Worm (Caenorhabditis elegans) whole organism, young adult: ENCODE results near the gene H06I04.6.

Source experiments
- B0261.1 ChIP-seq: sonication (generic microtip); optimal IDR thresholded peaks from 2 replicates; lab custom pipeline; 2016; ENCODE audit warnings: mild to moderate bottlenecking, missing genetic modification characterization, moderate library complexity, missing compliant biosample characterization
- C06A6.2 ChIP-seq: fragments of 200-800 bp; sonication (Bioruptor generic); conservative IDR thresholded peaks from 2 replicates; pipeline ENCODE4 v1.3.6; 2022; ENCODE audit warnings: missing genetic modification characterization, missing compliant biosample characterization
- F39B2.1 ChIP-seq: fragments of 200-800 bp; sonication (Bioruptor generic); IDR thresholded peaks from 2 replicates; pipeline ENCODE4 v1.3.6; 2022; ENCODE audit warnings: missing genetic modification reagents, missing genetic modification characterization, missing compliant biosample characterization
- F55B11.4 ChIP-seq: sonication (generic microtip); optimal IDR thresholded peaks from 2 replicates; lab custom pipeline; 2016; ENCODE audit warnings: missing compliant biosample characterization, missing genetic modification characterization, borderline replicate concordance; ENCODE audit not compliant: insufficient read depth
- F57C9.4 ChIP-seq: sonication (generic microtip); optimal IDR thresholded peaks from 2 replicates; lab custom pipeline; 2017; ENCODE audit warnings: mild to moderate bottlenecking, missing genetic modification characterization, missing compliant biosample characterization
- K11D2.4 ChIP-seq: fragments of 200-800 bp; sonication (Bioruptor generic); IDR thresholded peaks from 2 replicates; pipeline ENCODE4 v1.3.6; 2022; ENCODE audit warnings: missing genetic modification reagents, missing genetic modification characterization, missing compliant biosample characterization
- T26A5.8 ChIP-seq: sonication (generic microtip); optimal IDR thresholded peaks from 2 replicates; lab custom pipeline; 2016; ENCODE audit warnings: missing genetic modification characterization, missing compliant biosample characterization
- Y53F4B.3 ChIP-seq: fragments of 200-800 bp; sonication (Bioruptor generic); IDR thresholded peaks from 2 replicates; pipeline ENCODE4 v1.3.6; 2022; ENCODE audit warnings: missing genetic modification reagents, missing genetic modification characterization, missing compliant biosample characterization
- Y79H2A.3 ChIP-seq: fragments of 200-800 bp; sonication (Bioruptor generic); conservative IDR thresholded peaks from 2 replicates; pipeline ENCODE4 v1.3.6; 2022; ENCODE audit warnings: missing genetic modification reagents, missing genetic modification characterization, missing compliant biosample characterization
- atf-7 ChIP-seq: sonication (generic microtip); optimal IDR thresholded peaks from 2 replicates; lab custom pipeline; 2017; ENCODE audit warnings: mild to moderate bottlenecking, missing genetic modification characterization, missing compliant biosample characterization
- bed-1 ChIP-seq: fragments of 200-800 bp; sonication (Bioruptor generic); IDR thresholded peaks from 2 replicates; pipeline ENCODE4 v1.3.6; 2022; ENCODE audit warnings: missing genetic modification reagents, missing genetic modification characterization, missing compliant biosample characterization
- cebp-1 ChIP-seq, 2 experiments: fragments of 200-800 bp in 1 of 2; sonication (Bioruptor generic) in 1 of 2; sonication (generic microtip) in 1 of 2; IDR thresholded peaks in 1 of 2; optimal IDR thresholded peaks in 1 of 2; 2 replicates each; pipeline versions ENCODE4 v1.3.6 to Lab custom; 2017 to 2022; ENCODE audit warnings: missing compliant biosample characterization in 2 of 2, missing genetic modification characterization in 2 of 2, mild to moderate bottlenecking in 1 of 2, missing genetic modification reagents in 1 of 2, moderate library complexity in 1 of 2
- cebp-2 ChIP-seq: fragments of 200-800 bp; sonication (Bioruptor generic); IDR thresholded peaks from 2 replicates; pipeline ENCODE4 v1.3.6; 2022; ENCODE audit warnings: missing genetic modification characterization, missing compliant biosample characterization
- ceh-100 ChIP-seq: fragments of 200-800 bp; sonication (Bioruptor generic); IDR thresholded peaks from 2 replicates; pipeline ENCODE4 v1.3.6; 2022; ENCODE audit warnings: missing genetic modification reagents, missing genetic modification characterization, missing compliant biosample characterization
- ceh-27 ChIP-seq: fragments of 200-800 bp; sonication (Bioruptor generic); optimal IDR thresholded peaks from 2 replicates; lab custom pipeline; 2018; ENCODE audit warnings: mild to moderate bottlenecking, missing genetic modification characterization, moderate library complexity, missing compliant biosample characterization
- ceh-40 ChIP-seq: fragments of 200-800 bp; sonication (Bioruptor generic); IDR thresholded peaks from 2 replicates; pipeline ENCODE4 v1.3.6; 2022; ENCODE audit warnings: missing genetic modification characterization, missing compliant biosample characterization
- ceh-58 ChIP-seq: fragments of 200-800 bp; sonication (Bioruptor generic); IDR thresholded peaks from 2 replicates; pipeline ENCODE4 v1.3.6; 2022; ENCODE audit warnings: missing genetic modification characterization, missing compliant biosample characterization
- ceh-91 ChIP-seq: fragments of 200-800 bp; sonication (Bioruptor generic); IDR thresholded peaks from 2 replicates; pipeline ENCODE4 v1.3.6; 2022; ENCODE audit warnings: missing genetic modification reagents, missing genetic modification characterization, missing compliant biosample characterization
- chd-7 ChIP-seq: sonication (generic microtip); optimal IDR thresholded peaks from 2 replicates; lab custom pipeline; 2016; ENCODE audit warnings: mild to moderate bottlenecking, missing genetic modification characterization, moderate library complexity, missing compliant biosample characterization
- dox-1 ChIP-seq: fragments of 200-800 bp; sonication (Bioruptor generic); IDR thresholded peaks from 2 replicates; pipeline ENCODE4 v1.3.6; 2022; ENCODE audit warnings: missing genetic modification reagents, missing genetic modification characterization, missing compliant biosample characterization
- dpff-1 ChIP-seq: sonication (generic microtip); optimal IDR thresholded peaks from 2 replicates; lab custom pipeline; 2017; ENCODE audit warnings: mild to moderate bottlenecking, missing genetic modification characterization, missing compliant biosample characterization
- efl-1 ChIP-seq: fragments of 150-350 bp; optimal IDR thresholded peaks from 2 replicates; lab custom pipeline; 2014; ENCODE audit warnings: missing biosample characterization, missing genetic modification reagents, missing genetic modification characterization
- egrh-3 ChIP-seq: fragments of 200-800 bp; sonication (Bioruptor generic); IDR thresholded peaks from 2 replicates; pipeline ENCODE4 v1.3.6; 2022; ENCODE audit warnings: missing genetic modification reagents, missing genetic modification characterization, missing compliant biosample characterization
- ets-4 ChIP-seq: fragments of 200-800 bp; sonication (Bioruptor generic); optimal IDR thresholded peaks from 2 replicates; lab custom pipeline; 2018; ENCODE audit warnings: mild to moderate bottlenecking, missing genetic modification characterization, missing compliant biosample characterization
- gei-17 ChIP-seq: fragments of 200-800 bp; sonication (Bioruptor generic); optimal IDR thresholded peaks from 2 replicates; lab custom pipeline; 2018; ENCODE audit warnings: mild to moderate bottlenecking, missing genetic modification characterization, missing compliant biosample characterization
- him-1 ChIP-seq: sonication (generic microtip); optimal IDR thresholded peaks from 2 replicates; lab custom pipeline; 2016; ENCODE audit warnings: missing genotype, missing genetic modification reagents, missing genetic modification characterization, missing compliant biosample characterization
- hlh-12 ChIP-seq: sonication (generic microtip); optimal IDR thresholded peaks from 2 replicates; lab custom pipeline; 2016; ENCODE audit warnings: missing genetic modification characterization, missing compliant biosample characterization
- lin-40 ChIP-seq: sonication (generic microtip); optimal IDR thresholded peaks from 2 replicates; lab custom pipeline; 2016; ENCODE audit warnings: missing genetic modification characterization, mild to moderate bottlenecking, missing compliant biosample characterization, missing genotype, missing genetic modification reagents
- lir-1 ChIP-seq: fragments of 200-800 bp; sonication (Bioruptor generic); conservative IDR thresholded peaks from 2 replicates; pipeline ENCODE4 v1.3.6; 2022; ENCODE audit warnings: missing genetic modification reagents, missing genetic modification characterization, missing compliant biosample characterization
- madf-3 ChIP-seq: fragments of 200-800 bp; sonication (Bioruptor generic); IDR thresholded peaks from 2 replicates; pipeline ENCODE4 v1.3.6; 2022; ENCODE audit warnings: missing genetic modification reagents, missing genetic modification characterization, missing compliant biosample characterization
- madf-8 ChIP-seq: fragments of 200-800 bp; sonication (Bioruptor generic); conservative IDR thresholded peaks from 2 replicates; pipeline ENCODE4 v1.3.6; 2022; ENCODE audit warnings: missing genetic modification reagents, missing genetic modification characterization, missing compliant biosample characterization
- mcd-1 ChIP-seq: fragments of 200-800 bp; sonication (Bioruptor generic); IDR thresholded peaks from 2 replicates; pipeline ENCODE4 v1.3.6; 2022; ENCODE audit warnings: missing genetic modification reagents, missing genetic modification characterization, missing compliant biosample characterization
- nfya-2 ChIP-seq: fragments of 200-800 bp; sonication (Bioruptor generic); IDR thresholded peaks from 2 replicates; pipeline ENCODE4 v1.3.6; 2022; ENCODE audit warnings: missing genetic modification reagents, missing genetic modification characterization, missing compliant biosample characterization
- nhr-27 ChIP-seq: fragments of 200-800 bp; sonication (Bioruptor generic); optimal IDR thresholded peaks from 2 replicates; lab custom pipeline; 2018; ENCODE audit warnings: mild to moderate bottlenecking, missing genetic modification characterization, moderate library complexity, missing compliant biosample characterization
- nhr-90 ChIP-seq: sonication (generic microtip); optimal IDR thresholded peaks from 2 replicates; lab custom pipeline; 2016; ENCODE audit warnings: missing genotype, mild to moderate bottlenecking, missing genetic modification characterization, missing compliant biosample characterization
- repo-1 ChIP-seq: sonication (generic microtip); optimal IDR thresholded peaks from 2 replicates; lab custom pipeline; 2017; ENCODE audit warnings: mild to moderate bottlenecking, missing genetic modification characterization, missing compliant biosample characterization
- rpc-1 ChIP-seq, 2 experiments: fragments of 150-350 bp in 1 of 2; sonication (generic microtip) in 1 of 2; optimal IDR thresholded peaks; 2 replicates each; lab custom pipeline; 2014 to 2018; ENCODE audit warnings: missing biosample characterization in 1 of 2, missing genetic modification characterization in 1 of 2, missing genetic modification reagents in 1 of 2, missing genotype in 1 of 2
- sdz-38 ChIP-seq: sonication (generic microtip); optimal IDR thresholded peaks from 2 replicates; lab custom pipeline; 2016; ENCODE audit warnings: missing genotype, missing genetic modification characterization, missing compliant biosample characterization
- snpc-3.4 ChIP-seq: sonication (generic microtip); optimal IDR thresholded peaks from 2 replicates; lab custom pipeline; 2017; ENCODE audit warnings: missing genetic modification characterization, mild to moderate bottlenecking, missing compliant biosample characterization, antibody characterized with exemption, moderate library complexity, missing genotype, missing genetic modification reagents
- somi-1 ChIP-seq: fragments of 200-800 bp; sonication (Bioruptor generic); optimal IDR thresholded peaks from 2 replicates; lab custom pipeline; 2018; ENCODE audit warnings: mild to moderate bottlenecking, missing genetic modification characterization, missing compliant biosample characterization
- sptf-2 ChIP-seq: fragments of 200-800 bp; sonication (Bioruptor generic); optimal IDR thresholded peaks from 2 replicates; lab custom pipeline; 2018; ENCODE audit warnings: mild to moderate bottlenecking, missing genetic modification characterization, missing compliant biosample characterization
- tlf-1 ChIP-seq: fragments of 200-800 bp; sonication (Bioruptor generic); optimal IDR thresholded peaks from 2 replicates; lab custom pipeline; 2018; ENCODE audit warnings: mild to moderate bottlenecking, missing genetic modification characterization, missing compliant biosample characterization
- unc-62 ChIP-seq: fragments of 150-350 bp; optimal IDR thresholded peaks from 2 replicates; lab custom pipeline; 2014; ENCODE audit warnings: missing biosample characterization, missing genetic modification reagents, missing genetic modification characterization
- xnd-1 ChIP-seq: sonication (generic microtip); optimal IDR thresholded peaks from 2 replicates; lab custom pipeline; 2016; ENCODE audit warnings: missing genotype, missing genetic modification reagents, missing genetic modification characterization, missing compliant biosample characterization
- zfh-2 ChIP-seq: fragments of 200-800 bp; sonication (Bioruptor generic); conservative IDR thresholded peaks from 2 replicates; pipeline ENCODE4 v1.3.6; 2022; ENCODE audit warnings: missing genetic modification reagents, missing genetic modification characterization, missing compliant biosample characterization
- zim-3 ChIP-seq: sonication (generic microtip); optimal IDR thresholded peaks from 2 replicates; lab custom pipeline; 2017; ENCODE audit warnings: mild to moderate bottlenecking, missing genetic modification characterization, moderate library complexity, missing compliant biosample characterization
- ztf-28 ChIP-seq: fragments of 200-800 bp; sonication (Bioruptor generic); IDR thresholded peaks from 2 replicates; pipeline ENCODE4 v1.3.6; 2022; ENCODE audit warnings: missing genetic modification reagents, missing genetic modification characterization, missing compliant biosample characterization

The H06I04.6 gene

DNA sequence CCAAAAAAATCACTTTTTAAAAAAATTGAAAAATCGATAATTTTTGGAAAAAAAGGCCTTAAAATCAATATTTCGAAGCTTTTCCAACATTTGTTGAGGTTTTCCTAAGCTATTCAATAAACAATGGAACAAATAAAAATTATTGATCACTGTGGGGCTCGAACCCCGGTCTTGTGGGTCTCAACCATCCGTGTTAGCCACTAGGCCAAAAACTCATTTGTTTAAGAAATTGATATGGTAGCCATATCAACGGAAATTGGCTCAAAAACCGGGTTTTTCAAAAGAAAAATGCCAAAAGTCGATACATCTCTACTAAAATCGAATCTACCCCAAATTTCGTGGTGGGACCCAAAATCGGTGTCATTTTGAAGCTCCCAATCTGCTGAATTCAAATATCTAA is 47.9 kb upstream of the H06I04.6 start (continued):
- TF ChIP-seq F57C9.4 (tag; lab: Kevin White, UChicago) (no peak), nhr-90 (tag; lab: Kevin White, UChicago) (peak; percentile 34), repo-1 (tag; lab: Kevin White, UChicago) (no peak), ceh-40 (GFP tag; lab: Robert Waterston, UW) (no peak), dpff-1 (no peak), K11D2.4 (no peak), ceh-91 (no peak), ceh-100 (no peak), cebp-1 (GFP tag; IDR thresholded peaks at IDR 0.05; lab: Robert Waterston, UW) (no peak), cebp-1 (tag; optimal IDR thresholded peaks at IDR 0.05; lab: Kevin White, UChicago) (peak; percentile 19), Y53F4B.3 (GFP tag; lab: Robert Waterston, UW) (no peak), sdz-38 (tag; lab: Kevin White, UChicago) (no peak), dox-1 (GFP tag; lab: Robert Waterston, UW) (0 out of 2 replicates have a peak, but pooled peaks have one; percentile 17), egrh-3 (GFP tag; lab: Robert Waterston, UW) (no peak), nhr-27 (tag; lab: Kevin White, UChicago) (no peak), bed-1 (GFP tag; lab: Robert Waterston, UW) (no peak), snpc-3.4 (no peak), gei-17 (no peak), tlf-1 (GFP tag; lab: Kevin White, UChicago) (no peak), madf-3 (GFP tag; lab: Robert Waterston, UW) (no peak), hlh-12 (tag; lab: Kevin White, UChicago) (no peak), ceh-27 (no peak), lin-40 (tag; lab: Kevin White, UChicago) (no peak), F39B2.1 (GFP tag; lab: Robert Waterston, UW) (no peak), ceh-58 (GFP tag; lab: Robert Waterston, UW) (no peak), ets-4 (GFP tag; lab: Kevin White, UChicago) (no peak), zim-3 (tag; lab: Kevin White, UChicago) (no peak), ztf-28 (GFP tag; lab: Robert Waterston, UW) (0 out of 2 replicates have a peak, but pooled peaks have one; percentile 39), C06A6.2 (GFP tag; lab: Robert Waterston, UW) (no peak), efl-1 (GFP tag; lab: Kevin White, UChicago) (no peak), somi-1 (GFP tag; lab: Kevin White, UChicago) (no peak), atf-7 (tag; lab: Kevin White, UChicago) (no peak), rpc-1 (optimal IDR thresholded peaks at IDR 0.05; lab: Kevin White, UChicago) (peak; percentile 56), rpc-1 (tag; optimal IDR thresholded peaks at IDR 0.05; lab: Kevin White, UChicago) (peak; percentile 78), cebp-2 (GFP tag; lab: Robert Waterston, UW) (no peak), madf-8 (GFP tag; lab: Robert Waterston, UW) (no peak), unc-62 (GFP tag; lab: Kevin White, UChicago) (no peak), mcd-1 (no peak), Y79H2A.3 (GFP tag; lab: Robert Waterston, UW) (no peak), T26A5.8 (tag; lab: Kevin White, UChicago) (no peak), sptf-2 (GFP tag; lab: Kevin White, UChicago) (no peak), F55B11.4 (tag; lab: Kevin White, UChicago) (no peak), lir-1 (GFP tag; lab: Robert Waterston, UW) (0 out of 2 replicates have a peak, but pooled peaks have one; percentile 6), xnd-1 (tag; lab: Kevin White, UChicago) (peak; percentile 16), zfh-2 (no peak), him-1 (peak; percentile 94), nfya-2 (GFP tag; lab: Robert Waterston, UW) (no peak), chd-7 (tag; lab: Kevin White, UChicago) (no peak), B0261.1 (tag; lab: Kevin White, UChicago) (peak; percentile 64)
